Fruit fly (Drosophila melanogaster): Measurements from ENCODE around the gene Sgs8.

Sgs8 gene

dm6 chr3L:11483135-11483534 is 26.1 kb downstream of the Sgs8 start (continued):
- no peak for TF ChIP-seq sna (GFP tag; IDR thresholded peaks at IDR 0.05; ENCODE audit: partially characterized antibody)
- no peak for TF ChIP-seq dan (GFP tag; IDR thresholded peaks at IDR 0.05)
- no peak for TF ChIP-seq Taf1 (GFP tag; IDR thresholded peaks at IDR 0.05)
- no peak for TF ChIP-seq gt (GFP tag; IDR thresholded peaks at IDR 0.05)
- TF ChIP-seq CG34224 (GFP tag; IDR thresholded peaks at IDR 0.05; ENCODE audit: partially characterized antibody): no peak
- TF ChIP-seq CG2120 (GFP tag; optimal IDR thresholded peaks at IDR 0.05): peak; percentile 50
- no peak for TF ChIP-seq MESR4 (GFP tag; optimal IDR thresholded peaks at IDR 0.05)
- TF ChIP-seq zen2 (GFP tag; IDR thresholded peaks at IDR 0.05; ENCODE audit: partially characterized antibody): no peak
- no peak for TF ChIP-seq hbn (GFP tag; IDR thresholded peaks at IDR 0.05; ENCODE audit: partially characterized antibody)
- no peak for TF ChIP-seq repo (GFP tag; optimal IDR thresholded peaks at IDR 0.05)
- TF ChIP-seq CHES-1-like (GFP tag; optimal IDR thresholded peaks at IDR 0.05): peak; percentile 28
- peak; percentile 31 for TF ChIP-seq CG13775 (GFP tag; optimal IDR thresholded peaks at IDR 0.05)
- no peak for TF ChIP-seq Opbp (GFP tag; IDR thresholded peaks at IDR 0.05; ENCODE audit: partially characterized antibody)
- no peak for TF ChIP-seq ase (GFP tag; IDR thresholded peaks at IDR 0.05)
- TF ChIP-seq Rfx (GFP tag; IDR thresholded peaks at IDR 0.05): no peak
- TF ChIP-seq CG4282 (GFP tag; optimal IDR thresholded peaks at IDR 0.05): no peak
- peak; percentile 66; the same call in 1 of the 2 replicates for TF ChIP-seq Xrp1 (GFP tag; IDR thresholded peaks at IDR 0.05)
- TF ChIP-seq CG33557 (GFP tag; optimal IDR thresholded peaks at IDR 0.05): no peak
- peak; percentile 29 for TF ChIP-seq btn (GFP tag; optimal IDR thresholded peaks at IDR 0.05)
- no peak for TF ChIP-seq NfI (GFP tag; optimal IDR thresholded peaks at IDR 0.05)
- TF ChIP-seq CG12769 (tag; optimal IDR thresholded peaks at IDR 0.05): no peak
- no peak for TF ChIP-seq ERR (GFP tag; optimal IDR thresholded peaks at IDR 0.05)
- no peak for TF ChIP-seq Gsc (GFP tag; IDR thresholded peaks at IDR 0.05)
- no peak for TF ChIP-seq YL-1 (GFP tag; optimal IDR thresholded peaks at IDR 0.05)
- TF ChIP-seq pb (GFP tag; optimal IDR thresholded peaks at IDR 0.05): peak; percentile 39
- TF ChIP-seq CG6654 (GFP tag; optimal IDR thresholded peaks at IDR 0.05): no peak
- no peak for TF ChIP-seq jing (GFP tag; optimal IDR thresholded peaks at IDR 0.05)
- TF ChIP-seq nmo (GFP tag; optimal IDR thresholded peaks at IDR 0.05): peak; percentile 65
- no peak for TF ChIP-seq wek (GFP tag; optimal IDR thresholded peaks at IDR 0.05)
- TF ChIP-seq Elba2 (GFP tag; optimal IDR thresholded peaks at IDR 0.05): no peak
- 0 out of 3 replicates have a peak, but pooled peaks have one; percentile 52 for TF ChIP-seq CG6791 (GFP tag; IDR thresholded peaks at IDR 0.05; ENCODE audit: partially characterized antibody)
- no peak for TF ChIP-seq sim (GFP tag; IDR thresholded peaks at IDR 0.05)
- TF ChIP-seq CG15269 (tag; optimal IDR thresholded peaks at IDR 0.05): peak; percentile 42
- TF ChIP-seq CG6175 (GFP tag; IDR thresholded peaks at IDR 0.05): no peak
- TF ChIP-seq Kr (GFP tag; optimal IDR thresholded peaks at IDR 0.05): no peak
- peak; percentile 43 for TF ChIP-seq mam (GFP tag; optimal IDR thresholded peaks at IDR 0.05)
- TF ChIP-seq CG2116 (GFP tag; optimal IDR thresholded peaks at IDR 0.05): no peak

DNA sequence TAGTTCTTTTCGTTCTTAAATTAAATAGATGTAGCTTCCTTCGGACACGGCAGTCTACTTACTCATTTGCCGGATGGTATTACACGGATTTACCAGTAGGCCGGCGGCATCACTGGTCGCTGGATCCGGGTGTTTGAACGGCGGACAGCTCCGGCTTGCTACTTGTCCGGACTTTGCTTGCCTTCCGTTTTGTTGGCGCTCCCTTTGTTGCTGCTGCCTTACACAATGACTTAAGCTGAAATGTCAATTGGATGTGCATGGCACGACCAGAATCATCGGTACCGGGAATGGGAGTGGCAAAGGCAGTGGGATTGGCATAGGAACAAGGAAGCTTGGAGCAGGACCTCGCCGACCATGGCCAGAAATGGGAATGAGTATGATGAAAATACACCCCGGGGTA is 28.9 kb downstream of the Sgs8 start:
- no peak for TF ChIP-seq CG17829 (tag; optimal IDR thresholded peaks at IDR 0.05)
- 0 out of 3 replicates have a peak, but pooled peaks have one; percentile 13 for TF ChIP-seq CG11456 (GFP tag; IDR thresholded peaks at IDR 0.05)
- TF ChIP-seq Med (GFP tag): peak; percentile 53
- peak; percentile 80 for TF ChIP-seq Ets65A (GFP tag)
- TF ChIP-seq sr (GFP tag; IDR thresholded peaks at IDR 0.05): 0 out of 3 replicates have a peak, but pooled peaks have one; percentile 4
- no peak for TF ChIP-seq jigr1 (GFP tag; IDR thresholded peaks at IDR 0.05)
- 0 out of 3 replicates have a peak, but pooled peaks have one; percentile 13 for TF ChIP-seq dysf (GFP tag; IDR thresholded peaks at IDR 0.05)
- TF ChIP-seq CG10462 (GFP tag; optimal IDR thresholded peaks at IDR 0.05): no peak
- TF ChIP-seq gcm (GFP tag; optimal IDR thresholded peaks at IDR 0.05): no peak
